Worm (Caenorhabditis elegans): Measurements from ENCODE around the gene tsp-11.

DNA sequence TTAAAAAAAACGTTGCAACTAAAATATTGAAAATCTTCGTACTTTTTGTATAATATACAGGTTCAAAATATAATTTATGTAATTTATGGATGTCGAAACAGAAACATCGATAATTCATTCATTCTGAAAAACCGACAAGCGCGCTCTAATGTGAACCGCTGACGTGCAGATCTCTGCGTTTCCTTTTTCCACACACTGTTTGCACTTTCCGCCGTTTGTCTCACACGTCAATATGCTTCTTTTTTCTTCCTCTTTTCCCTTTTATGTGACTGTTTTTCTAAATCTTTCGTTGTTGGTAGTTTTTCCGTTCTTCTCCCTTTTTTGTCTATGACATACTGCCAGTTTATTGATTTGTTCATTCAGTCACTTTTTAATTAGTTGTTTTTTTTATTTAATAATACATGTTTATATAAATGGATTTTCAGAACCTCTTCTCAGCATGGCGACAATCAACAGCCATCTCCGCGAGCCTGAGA lies 12.7 kb upstream of the tsp-11 start, which contains the start of gene tmbi-4:
- no peak for TF ChIP-seq elt-2 (tag; optimal IDR thresholded peaks at IDR 0.05)
- TF ChIP-seq fkh-6 (tag; optimal IDR thresholded peaks at IDR 0.05) = no peak
- TF ChIP-seq ceh-22 (tag; optimal IDR thresholded peaks at IDR 0.05) = no peak
- no peak for TF ChIP-seq tbx-2 (tag; optimal IDR thresholded peaks at IDR 0.05)
- TF ChIP-seq lin-11 (tag; optimal IDR thresholded peaks at IDR 0.05) = no peak
- TF ChIP-seq ets-4 (tag; optimal IDR thresholded peaks at IDR 0.05) = no peak
